Worm (Caenorhabditis elegans) whole organism, mixed stage, embryonic: ENCODE results near the gene H04J21.1.

Source experiments
- bed-3 ChIP-seq: fragments of 200-800 bp; sonication (Bioruptor generic); optimal IDR thresholded peaks from 3 replicates; lab custom pipeline; 2018; ENCODE audit warnings: mild to moderate bottlenecking, missing genetic modification characterization, moderate library complexity, missing compliant biosample characterization
- ceh-39 ChIP-seq: fragments of 150-350 bp; optimal IDR thresholded peaks from 2 replicates; lab custom pipeline; 2014; ENCODE audit warnings: missing biosample characterization, missing genetic modification characterization
- ceh-83 ChIP-seq: fragments of 200-800 bp; sonication (Bioruptor generic); optimal IDR thresholded peaks from 2 replicates; lab custom pipeline; 2018; ENCODE audit warnings: mild to moderate bottlenecking, missing genetic modification characterization, missing compliant biosample characterization
- drap-1 ChIP-seq: fragments of 200-800 bp; sonication (Bioruptor generic); optimal IDR thresholded peaks from 3 replicates; lab custom pipeline; 2018; ENCODE audit warnings: mild to moderate bottlenecking, missing genetic modification characterization, missing compliant biosample characterization
- elt-3 ChIP-seq: fragments of 150-350 bp; optimal IDR thresholded peaks from 2 replicates; lab custom pipeline; 2014; ENCODE audit warnings: missing biosample characterization, missing genetic modification characterization
- flh-1 ChIP-seq: fragments of 200-800 bp; sonication (Bioruptor generic); optimal IDR thresholded peaks from 2 replicates; lab custom pipeline; 2018; ENCODE audit warnings: mild to moderate bottlenecking, missing genetic modification characterization, moderate library complexity, missing compliant biosample characterization
- mab-5 ChIP-seq: fragments of 150-350 bp; optimal IDR thresholded peaks from 2 replicates; lab custom pipeline; 2014; ENCODE audit warnings: missing biosample characterization, missing genetic modification characterization
- mep-1 ChIP-seq: fragments of 150-350 bp; optimal IDR thresholded peaks from 2 replicates; lab custom pipeline; 2017; ENCODE audit warnings: missing biosample characterization, missing genetic modification reagents, missing genetic modification characterization, inconsistent platforms
- nhr-12 ChIP-seq: fragments of 150-350 bp; optimal IDR thresholded peaks from 2 replicates; lab custom pipeline; 2014; ENCODE audit warnings: missing biosample characterization, missing genetic modification characterization
- nhr-2 ChIP-seq: fragments of 150-350 bp; optimal IDR thresholded peaks from 2 replicates; lab custom pipeline; 2014; ENCODE audit warnings: missing biosample characterization, missing genetic modification characterization
- nhr-76 ChIP-seq: sonication (generic microtip); optimal IDR thresholded peaks from 2 replicates; lab custom pipeline; 2017; ENCODE audit warnings: missing biosample characterization, missing genetic modification characterization
- snpc-4 ChIP-seq: fragments of 150-350 bp; optimal IDR thresholded peaks from 2 replicates; lab custom pipeline; 2014; ENCODE audit warnings: missing biosample characterization, missing genetic modification characterization
- sptf-1 ChIP-seq: sonication (generic microtip); optimal IDR thresholded peaks from 2 replicates; lab custom pipeline; 2017; ENCODE audit warnings: mild to moderate bottlenecking, missing genetic modification characterization, moderate library complexity, missing compliant biosample characterization
- tbx-8 ChIP-seq: fragments of 200-800 bp; sonication (Bioruptor generic); optimal IDR thresholded peaks from 2 replicates; lab custom pipeline; 2018; ENCODE audit warnings: mild to moderate bottlenecking, missing genetic modification characterization, moderate library complexity, missing compliant biosample characterization
- unc-120 ChIP-seq: sonication (generic microtip); optimal IDR thresholded peaks from 2 replicates; lab custom pipeline; 2017; ENCODE audit warnings: missing genetic modification characterization, missing compliant biosample characterization; ENCODE audit not compliant: poor library complexity, severe bottlenecking
- unc-39 ChIP-seq: fragments of 150-350 bp; optimal IDR thresholded peaks from 2 replicates; lab custom pipeline; 2014; ENCODE audit warnings: missing biosample characterization, missing genetic modification characterization
- unc-62 ChIP-seq: fragments of 150-350 bp; optimal IDR thresholded peaks from 2 replicates; lab custom pipeline; 2014; ENCODE audit warnings: missing biosample characterization, missing genetic modification reagents, missing genetic modification characterization
- zip-8 ChIP-seq: fragments of 150-350 bp; optimal IDR thresholded peaks from 2 replicates; lab custom pipeline; 2014; ENCODE audit warnings: missing biosample characterization, missing genetic modification characterization
- ztf-11 ChIP-seq: fragments of 150-350 bp; optimal IDR thresholded peaks from 2 replicates; lab custom pipeline; 2014; ENCODE audit warnings: missing biosample characterization, missing genetic modification characterization

The H04J21.1 gene

DNA sequence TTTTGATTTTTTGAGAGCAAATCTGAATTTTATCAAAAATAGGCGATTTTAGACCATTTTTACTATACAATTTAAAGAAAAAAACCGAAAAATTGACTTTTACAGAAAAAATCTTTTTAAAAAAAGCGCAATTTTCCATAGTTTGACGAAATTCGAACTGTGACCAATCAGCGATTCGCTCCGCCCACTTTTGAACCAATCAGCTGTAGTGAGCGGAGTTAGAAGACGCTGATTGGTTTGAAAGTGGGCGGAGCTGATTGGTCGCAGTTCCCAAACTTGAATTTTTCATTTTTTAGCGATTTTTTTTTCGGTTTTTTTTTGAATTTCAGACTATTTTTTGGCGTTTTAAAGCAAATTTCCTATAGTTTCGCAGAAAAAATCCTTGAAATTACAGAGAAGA lies 47.1 kb downstream of the H04J21.1 start:
- TF ChIP-seq flh-1 (no peak), zip-8 (tag; lab: Kevin White, UChicago) (no peak), snpc-4 (tag; lab: Kevin White, UChicago) (no peak), tbx-8 (GFP tag; lab: Kevin White, UChicago) (no peak), drap-1 (no peak), ztf-11 (tag; lab: Kevin White, UChicago) (no peak), mab-5 (tag; lab: Kevin White, UChicago) (no peak), bed-3 (no peak), nhr-12 (tag; lab: Kevin White, UChicago) (no peak), unc-39 (tag; lab: Kevin White, UChicago) (no peak), ceh-39 (tag; lab: Kevin White, UChicago) (no peak), mep-1 (tag; lab: Kevin White, UChicago) (no peak), nhr-2 (tag; lab: Kevin White, UChicago) (no peak), nhr-76 (tag; lab: Kevin White, UChicago) (no peak), unc-62 (GFP tag; lab: Kevin White, UChicago) (no peak), unc-120 (no peak), sptf-1 (tag; lab: Kevin White, UChicago) (no peak), ceh-83 (GFP tag; lab: Kevin White, UChicago) (no peak), elt-3 (tag; lab: Kevin White, UChicago) (no peak)
- TF ChIP-seq, all 35 proteins: peak for 0
